Fruit fly (Drosophila melanogaster) whole organism: Measurements from ENCODE around the gene Bre1.

ENCODE experiments used
- CG8478 ChIP-seq: fragments of >200 bp; optimal IDR thresholded peaks from 2 replicates; lab custom pipeline; 2018; ENCODE audit warnings: inconsistent platforms
- Dll ChIP-seq: fragments of >200 bp; optimal IDR thresholded peaks from 2 replicates; lab custom pipeline; 2017
- EcR ChIP-seq, 2 experiments: fragments of >200 bp; optimal IDR thresholded peaks; 2 replicates each; lab custom pipeline; 2017; ENCODE audit warnings: missing biosample characterization in 2 of 2, missing genetic modification characterization in 2 of 2, missing genetic modification reagents in 2 of 2
- pan ChIP-seq: fragments of >200 bp; optimal IDR thresholded peaks from 2 replicates; lab custom pipeline; 2017
- psq ChIP-seq: fragments of >200 bp; optimal IDR thresholded peaks from 2 replicates; lab custom pipeline; 2017
- usp ChIP-seq: fragments of >200 bp; optimal IDR thresholded peaks from 2 replicates; lab custom pipeline; 2017; ENCODE audit warnings: missing biosample characterization, missing genetic modification characterization, mixed read lengths

Gene Bre1

DNA sequence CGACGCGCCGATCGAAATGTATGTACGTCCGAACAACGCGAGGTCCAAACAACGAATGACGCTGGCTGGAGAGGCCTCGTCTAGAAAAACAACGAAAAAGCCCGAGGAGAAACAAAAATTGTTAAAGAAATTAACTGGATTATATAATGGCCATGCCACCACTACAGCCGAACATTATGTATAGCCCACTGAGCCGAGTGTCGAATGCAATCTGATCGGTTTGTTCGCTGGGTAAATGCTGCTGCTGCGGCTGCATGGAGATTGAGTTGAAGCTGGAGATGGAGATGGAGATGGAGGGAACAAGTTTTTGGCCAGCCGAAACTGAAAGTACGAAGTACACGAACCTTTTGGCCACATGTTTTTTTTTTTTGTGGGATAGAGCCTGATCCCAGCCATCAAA is 7.4 kb downstream of the Bre1 start, which contains the start of gene Cralbp:
Cralbp (minus strand) TSS at position 115 of the 400 bp plus-strand sequence.
- TF ChIP-seq CG8478 (lab: Kevin White, UChicago) (no peak), pan (lab: Kevin White, UChicago) (no peak)

dm6 chr3L:5785237-5786062 is 8.5 kb downstream of the Bre1 start:
- no peak for TF ChIP-seq pan (lab: Kevin White, UChicago)
- TF ChIP-seq psq (lab: Kevin White, UChicago): no peak
- no peak for TF ChIP-seq EcR (GFP tag; optimal IDR thresholded peaks at IDR 0.05; lab: Kevin White, UChicago)
- TF ChIP-seq usp (GFP tag; lab: Kevin White, UChicago): no peak
- no peak for TF ChIP-seq Dll (lab: Kevin White, UChicago)
- no peak for TF ChIP-seq CG8478 (lab: Kevin White, UChicago)

- no peak for TF ChIP-seq Dll (lab: Kevin White, UChicago)
- TF ChIP-seq CG8478 (lab: Kevin White, UChicago): no peak
- no peak for TF ChIP-seq pan (lab: Kevin White, UChicago)
- TF ChIP-seq usp (GFP tag; lab: Kevin White, UChicago): no peak
- no peak for TF ChIP-seq psq (lab: Kevin White, UChicago)
- TF ChIP-seq EcR (GFP tag; optimal IDR thresholded peaks at IDR 0.05; lab: Kevin White, UChicago): no peak
Measured at dm6 chr3L:5779476-5780401, 14.3 kb downstream of the Bre1 start, which contains the start of the genes Myt1, PGRP-LD and Pmi. Myt1 (minus strand) TSS chr3L:5779591. PGRP-LD (plus strand) TSS chr3L:5780051. Pmi (plus strand) TSS chr3L:5780051.

DNA sequence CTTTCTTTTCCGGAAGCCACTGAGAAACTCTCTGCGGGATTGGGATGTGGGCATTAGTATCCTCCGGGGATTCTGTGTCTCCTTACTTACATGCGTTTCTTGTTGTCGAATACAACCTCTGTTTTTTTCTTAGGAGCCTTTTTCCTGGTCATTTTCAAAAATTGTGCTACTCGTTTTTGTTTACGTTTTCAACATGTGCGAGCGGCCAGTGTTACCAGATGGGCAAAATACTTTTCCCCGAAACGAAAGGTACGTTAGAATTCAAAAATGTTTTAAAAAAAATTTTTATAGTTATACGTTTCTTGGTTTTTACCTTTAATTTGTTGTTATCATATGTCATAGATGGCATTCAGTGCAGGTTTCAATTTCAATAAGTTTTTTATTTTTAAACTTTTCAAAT is 16.9 kb downstream of the Bre1 start, which contains the start of gene vito:
vito (minus strand) TSS at position 220 of the 400 bp plus-strand sequence.
- no peak for TF ChIP-seq CG8478 (lab: Kevin White, UChicago)
- no peak for TF ChIP-seq usp (GFP tag; lab: Kevin White, UChicago)
- TF ChIP-seq EcR (GFP tag; optimal IDR thresholded peaks at IDR 0.05; lab: Kevin White, UChicago): no peak
- TF ChIP-seq pan (lab: Kevin White, UChicago): no peak
- no peak for TF ChIP-seq Dll (lab: Kevin White, UChicago)
- TF ChIP-seq psq (lab: Kevin White, UChicago): no peak

DNA sequence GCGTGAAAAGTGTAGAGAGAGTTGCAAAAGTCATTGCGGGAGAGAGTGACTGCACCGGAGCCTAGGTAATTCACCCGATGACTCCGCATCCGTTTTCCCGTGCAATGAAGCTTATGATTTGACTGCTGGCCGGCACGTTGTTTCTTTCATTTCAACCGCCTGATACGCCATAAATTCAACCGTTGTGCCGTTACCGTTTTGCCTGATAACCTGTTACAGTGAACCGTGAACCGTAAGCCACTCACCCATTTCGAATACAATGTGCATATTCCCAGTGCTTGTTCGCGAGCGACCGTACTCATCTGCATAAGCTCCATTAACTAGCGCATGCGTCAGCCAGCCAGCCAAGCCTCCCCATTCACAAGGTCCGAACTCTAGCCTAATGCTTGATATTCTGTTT is 19.2 kb downstream of the Bre1 start:
- no peak for TF ChIP-seq EcR (GFP tag; optimal IDR thresholded peaks at IDR 0.05; lab: Kevin White, UChicago)
- no peak for TF ChIP-seq pan (lab: Kevin White, UChicago)
- no peak for TF ChIP-seq usp (GFP tag; lab: Kevin White, UChicago)
- TF ChIP-seq Dll (lab: Kevin White, UChicago): no peak
- TF ChIP-seq CG8478 (lab: Kevin White, UChicago): no peak
- no peak for TF ChIP-seq psq (lab: Kevin White, UChicago)

dm6 chr3L:5770817-5771425 is 23.1 kb downstream of the Bre1 start:
- no peak for TF ChIP-seq pan (lab: Kevin White, UChicago)
- TF ChIP-seq EcR (GFP tag; optimal IDR thresholded peaks at IDR 0.05; lab: Kevin White, UChicago): no peak
- no peak for TF ChIP-seq psq (lab: Kevin White, UChicago)
- peak; percentile 97 for TF ChIP-seq CG8478 (lab: Kevin White, UChicago)

dm6 chr3L:5770113-5770798 is 23.7 kb downstream of the Bre1 start:
- TF ChIP-seq CG8478 (lab: Kevin White, UChicago) (no peak), EcR (GFP tag; optimal IDR thresholded peaks at IDR 0.05; lab: Kevin White, UChicago) (no peak), psq (lab: Kevin White, UChicago) (peak; percentile 25), Dll (lab: Kevin White, UChicago) (no peak)

DNA sequence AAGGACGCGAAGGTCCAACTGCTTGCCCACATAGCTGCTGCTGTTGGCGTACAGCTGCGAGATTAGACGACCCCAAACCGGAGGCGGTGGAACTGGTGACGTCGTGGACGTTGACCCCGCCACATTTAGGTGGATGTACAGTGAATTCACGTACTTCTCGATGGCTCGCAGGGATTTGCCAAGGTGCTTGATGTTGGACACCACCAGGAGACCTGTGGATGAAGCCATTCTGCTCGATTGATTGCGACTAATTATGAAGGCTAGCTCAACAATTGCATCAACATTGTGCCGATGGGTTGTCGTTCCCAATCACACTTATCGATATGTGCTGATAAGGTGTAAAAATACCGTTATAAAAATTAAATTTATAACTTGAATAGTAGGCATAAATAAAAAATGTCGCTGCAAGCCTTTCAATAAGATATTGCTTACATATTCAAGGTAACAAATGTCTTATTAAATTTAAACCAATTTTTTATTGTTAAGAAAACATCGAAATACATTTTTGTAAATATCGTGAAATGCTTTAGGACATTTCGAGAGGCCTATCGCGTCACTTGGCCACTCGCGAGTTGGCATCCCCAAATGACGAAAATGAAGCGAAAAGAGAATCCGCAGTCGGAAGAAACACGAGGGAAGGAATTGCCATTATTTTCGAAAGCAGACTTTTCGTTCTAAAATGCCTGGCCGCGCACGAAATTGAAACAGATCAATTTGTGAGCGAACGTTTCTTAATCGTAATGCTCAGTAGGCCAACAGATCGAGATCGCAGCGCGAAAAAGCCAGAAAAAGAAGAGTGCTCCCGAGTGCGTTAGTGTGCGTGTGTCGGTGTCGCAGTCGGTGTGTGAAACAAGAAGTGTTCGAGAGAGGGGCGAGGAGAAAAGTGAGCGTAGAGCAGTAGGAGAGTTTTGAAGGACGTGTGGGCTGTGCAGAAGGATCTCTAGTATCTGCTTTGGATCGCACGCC is 25.2 kb downstream of the Bre1 start, which contains the start of the genes Ppat-Dpck and scny:
Ppat-Dpck (minus strand) TSS at position 263 of the 966 bp plus-strand sequence.
scny (plus strand) TSS at position 471 of the 966 bp plus-strand sequence.
- no peak for TF ChIP-seq EcR (GFP tag; optimal IDR thresholded peaks at IDR 0.05; lab: Kevin White, UChicago)
- no peak for TF ChIP-seq pan (lab: Kevin White, UChicago)
- TF ChIP-seq CG8478 (lab: Kevin White, UChicago): no peak
- TF ChIP-seq Dll (lab: Kevin White, UChicago): no peak
- TF ChIP-seq usp (GFP tag; lab: Kevin White, UChicago): no peak
- TF ChIP-seq psq (lab: Kevin White, UChicago): no peak

- no peak for TF ChIP-seq pan (lab: Kevin White, UChicago)
- TF ChIP-seq CG8478 (lab: Kevin White, UChicago): no peak
- TF ChIP-seq Dll (lab: Kevin White, UChicago): no peak
- TF ChIP-seq EcR (GFP tag; optimal IDR thresholded peaks at IDR 0.05; lab: Kevin White, UChicago): no peak
- no peak for TF ChIP-seq psq (lab: Kevin White, UChicago)
- no peak for TF ChIP-seq usp (GFP tag; lab: Kevin White, UChicago)
Measured at dm6 chr3L:5765844-5766200, 28.2 kb downstream of the Bre1 start, which contains the start of gene Txl. Txl (plus strand) TSS chr3L:5765846.
